Fruit fly (Drosophila melanogaster): ENCODE results near the gene Chc.

Chc gene

dm6 chrX:15867863-15868262 lies 32.6 kb upstream of the Chc start, which contains the start of gene Gapdh2 (continued):
- TF ChIP-seq Ets65A (GFP tag) (peak; percentile 96), Bgb (GFP tag; IDR thresholded peaks at IDR 0.05; ENCODE audit: partially characterized antibody) (0 out of 2 replicates have a peak, but pooled peaks have one; percentile 9), CG17186 (GFP tag; optimal IDR thresholded peaks at IDR 0.05) (peak; percentile 87), CG2678 (tag; optimal IDR thresholded peaks at IDR 0.05) (peak; percentile 100), Oaz (GFP tag; IDR thresholded peaks at IDR 0.05) (peak; percentile 99), CG12659 (GFP tag; optimal IDR thresholded peaks at IDR 0.05) (peak; percentile 100), CG11085 (GFP tag; IDR thresholded peaks at IDR 0.05) (peak; percentile 98), CG11093 (GFP tag; IDR thresholded peaks at IDR 0.05) (peak; percentile 96), z (GFP tag; IDR thresholded peaks at IDR 0.05) (peak; percentile 76), dati (GFP tag; IDR thresholded peaks at IDR 0.05) (no peak; the same call in 1 of the 2 replicates), Rfx (GFP tag; IDR thresholded peaks at IDR 0.05) (peak; percentile 99), Dll (GFP tag; IDR thresholded peaks at IDR 0.05; ENCODE audit: partially characterized antibody) (no peak), tx (GFP tag; optimal IDR thresholded peaks at IDR 0.05) (peak; percentile 94), dmrt99B (tag; optimal IDR thresholded peaks at IDR 0.05) (peak; percentile 100), dimm (GFP tag; IDR thresholded peaks at IDR 0.05) (peak; percentile 96), Hmx (GFP tag; optimal IDR thresholded peaks at IDR 0.05) (peak; percentile 94), CG11456 (GFP tag; IDR thresholded peaks at IDR 0.05) (peak; percentile 98; the same call in 2 of the 3 replicates), CG34376 (GFP tag; optimal IDR thresholded peaks at IDR 0.05) (peak; percentile 100), trem (tag; optimal IDR thresholded peaks at IDR 0.05) (peak; percentile 96), al (GFP tag; IDR thresholded peaks at IDR 0.05) (peak; percentile 98), CG30403 (GFP tag; optimal IDR thresholded peaks at IDR 0.05) (peak; percentile 99), CG13624 (GFP tag; optimal IDR thresholded peaks at IDR 0.05) (peak; percentile 99), CG31365 (tag; optimal IDR thresholded peaks at IDR 0.05) (peak; percentile 96), CG3995 (GFP tag; optimal IDR thresholded peaks at IDR 0.05) (peak; percentile 87), Max (GFP tag; optimal IDR thresholded peaks at IDR 0.05) (peak; percentile 99), CG17829 (tag; optimal IDR thresholded peaks at IDR 0.05) (peak; percentile 99), rib (GFP tag; IDR thresholded peaks at IDR 0.05) (peak; percentile 99), Abd-B (GFP tag; optimal IDR thresholded peaks at IDR 0.05) (peak; percentile 99), Chrac-16 (GFP tag; optimal IDR thresholded peaks at IDR 0.05) (peak; percentile 96), CG9437 (GFP tag; optimal IDR thresholded peaks at IDR 0.05) (peak; percentile 96), nerfin-2 (GFP tag; IDR thresholded peaks at IDR 0.05; ENCODE audit: partially characterized antibody) (no peak), Dbx (GFP tag; IDR thresholded peaks at IDR 0.05) (peak; percentile 99), Rx (GFP tag; IDR thresholded peaks at IDR 0.05) (peak; percentile 97), CG2199 (GFP tag; IDR thresholded peaks at IDR 0.05) (peak; percentile 98), Ravus (GFP tag; IDR thresholded peaks at IDR 0.05) (peak; percentile 97), Ets97D (GFP tag; optimal IDR thresholded peaks at IDR 0.05) (peak; percentile 92), tgo (GFP tag; IDR thresholded peaks at IDR 0.05) (peak; percentile 99), CG17328 (GFP tag; IDR thresholded peaks at IDR 0.05) (peak; percentile 99), HLH54F (GFP tag; optimal IDR thresholded peaks at IDR 0.05) (peak; percentile 96), kay (GFP tag; optimal IDR thresholded peaks at IDR 0.05) (peak; percentile 97), CG1233 (GFP tag; optimal IDR thresholded peaks at IDR 0.05) (peak; percentile 99), abd-A (tag; optimal IDR thresholded peaks at IDR 0.05) (peak; percentile 100), crp (GFP tag; optimal IDR thresholded peaks at IDR 0.05) (peak; percentile 7 to 74), CG1602 (GFP tag; optimal IDR thresholded peaks at IDR 0.05) (peak; percentile 98), zfh2 (GFP tag; optimal IDR thresholded peaks at IDR 0.05) (peak; percentile 95)

All from whole organism, embryonic.